Worm (Caenorhabditis elegans) whole organism, L1 larva: ENCODE measurements around the gene W02G9.3.
A peak's percentile ranks its signal among the peaks of the same experiment; 100 is the strongest.

Source experiments
- Y116A8C.19 ChIP-seq: sonication (generic microtip); optimal IDR thresholded peaks from 2 replicates; lab custom pipeline; 2016; ENCODE audit warnings: missing compliant biosample characterization, missing genetic modification characterization, borderline replicate concordance
- alr-1 ChIP-seq: fragments of 200-800 bp; sonication (Bioruptor generic); optimal IDR thresholded peaks from 2 replicates; lab custom pipeline; 2018; ENCODE audit warnings: borderline replicate concordance, mild to moderate bottlenecking, missing genetic modification characterization, missing compliant biosample characterization
- aly-2 ChIP-seq: fragments of 150-350 bp; optimal IDR thresholded peaks from 2 replicates; lab custom pipeline; 2014; ENCODE audit warnings: missing biosample characterization, missing genetic modification characterization
- blmp-1 ChIP-seq: fragments of 150-350 bp; optimal IDR thresholded peaks from 2 replicates; lab custom pipeline; 2014; ENCODE audit warnings: missing biosample characterization, missing genetic modification characterization
- ceh-8 ChIP-seq: fragments of 200-800 bp; sonication (Bioruptor generic); optimal IDR thresholded peaks from 2 replicates; lab custom pipeline; 2018; ENCODE audit warnings: mild to moderate bottlenecking, missing genetic modification characterization, moderate library complexity, missing compliant biosample characterization
- ceh-82 ChIP-seq, 3 experiments: fragments of 150-350 bp in 1 of 3; sonication (generic microtip) in 2 of 3; optimal IDR thresholded peaks; 2 replicates each; lab custom pipeline; 2014 to 2017; ENCODE audit warnings: missing biosample characterization in 3 of 3, missing genetic modification characterization in 3 of 3
- ces-1 ChIP-seq: fragments of 150-350 bp; optimal IDR thresholded peaks from 2 replicates; lab custom pipeline; 2014; ENCODE audit warnings: missing biosample characterization, missing genetic modification reagents, missing genetic modification characterization
- dpl-1 ChIP-seq, 3 experiments: fragments of 150-350 bp in 2 of 3; sonication (generic microtip) in 1 of 3; optimal IDR thresholded peaks; 2 replicates each; lab custom pipeline; 2014 to 2017; ENCODE audit warnings: missing biosample characterization in 3 of 3, missing genetic modification characterization in 3 of 3, missing genetic modification reagents in 3 of 3
- efl-1 ChIP-seq, 4 experiments: fragments of 150-350 bp; optimal IDR thresholded peaks in 3 of 4; peaks in 1 of 4; 1 replicate in 1 of 4; 2 replicates in 3 of 4; lab custom pipeline; 2014; ENCODE audit warnings: missing biosample characterization in 2 of 4, missing genetic modification characterization in 2 of 4, missing genetic modification reagents in 2 of 4
- efl-3 ChIP-seq: fragments of 200-800 bp; sonication (Bioruptor generic); optimal IDR thresholded peaks from 2 replicates; lab custom pipeline; 2018; ENCODE audit warnings: mild to moderate bottlenecking, missing genetic modification characterization, missing compliant biosample characterization
- elt-3 ChIP-seq, 6 experiments: fragments of 150-350 bp in 1 of 6; sonication (generic microtip); optimal IDR thresholded peaks; 2 replicates each; lab custom pipeline; 2017 to 2018; ENCODE audit warnings: missing biosample characterization in 6 of 6, missing genetic modification characterization in 6 of 6, inconsistent platforms in 1 of 6
- ets-5 ChIP-seq: fragments of 200-800 bp; sonication (Bioruptor generic); IDR thresholded peaks from 2 replicates; pipeline ENCODE4 v1.3.6; 2022; ENCODE audit warnings: missing genetic modification characterization, missing compliant biosample characterization
- fkh-10 ChIP-seq: sonication (generic microtip); optimal IDR thresholded peaks from 2 replicates; lab custom pipeline; 2017; ENCODE audit warnings: missing biosample characterization, missing genetic modification reagents, missing genetic modification characterization
- fos-1 ChIP-seq: fragments of 150-350 bp; optimal IDR thresholded peaks from 2 replicates; lab custom pipeline; 2014; ENCODE audit warnings: missing biosample characterization, missing genetic modification characterization
- grh-1 ChIP-seq: fragments of 200-800 bp; sonication (Bioruptor generic); IDR thresholded peaks from 2 replicates; pipeline ENCODE4 v1.3.6; 2022; ENCODE audit warnings: missing genetic modification reagents, missing genetic modification characterization, missing compliant biosample characterization
- hlh-17 ChIP-seq: fragments of 200-800 bp; sonication (Bioruptor generic); optimal IDR thresholded peaks from 2 replicates; lab custom pipeline; 2018; ENCODE audit warnings: missing genetic modification characterization, mild to moderate bottlenecking, missing compliant biosample characterization, moderate library complexity, borderline replicate concordance
- isw-1 ChIP-seq: fragments of 200-800 bp; sonication (Bioruptor generic); IDR thresholded peaks from 2 replicates; pipeline ENCODE4 v1.3.6; 2022; ENCODE audit warnings: missing genetic modification characterization, missing compliant biosample characterization
- jun-1 ChIP-seq: fragments of 150-350 bp; optimal IDR thresholded peaks from 2 replicates; lab custom pipeline; 2014; ENCODE audit warnings: missing biosample characterization, missing genetic modification reagents, missing genetic modification characterization
- lin-14 ChIP-seq: fragments of 200-800 bp; sonication (Bioruptor generic); optimal IDR thresholded peaks from 2 replicates; lab custom pipeline; 2018; ENCODE audit warnings: mild to moderate bottlenecking, missing genetic modification characterization, moderate library complexity, missing compliant biosample characterization
- lin-15B ChIP-seq: fragments of 150-350 bp; sonication (generic microtip); optimal IDR thresholded peaks from 3 replicates; lab custom pipeline; 2014; ENCODE audit warnings: missing biosample characterization, missing genetic modification characterization
- lin-39 ChIP-seq: fragments of 150-350 bp; optimal IDR thresholded peaks from 2 replicates; lab custom pipeline; 2014; ENCODE audit warnings: missing biosample characterization, missing genetic modification reagents, missing genetic modification characterization
- lir-3 ChIP-seq: sonication (generic microtip); optimal IDR thresholded peaks from 2 replicates; lab custom pipeline; 2016; ENCODE audit warnings: mild to moderate bottlenecking, missing genetic modification characterization, moderate library complexity, missing compliant biosample characterization; ENCODE audit not compliant: poor library complexity
- nhr-11 ChIP-seq: fragments of 150-350 bp; optimal IDR thresholded peaks from 2 replicates; lab custom pipeline; 2014; ENCODE audit warnings: missing biosample characterization, missing genetic modification characterization
- nhr-20 ChIP-seq: sonication (generic microtip); optimal IDR thresholded peaks from 2 replicates; lab custom pipeline; 2016; ENCODE audit warnings: mild to moderate bottlenecking, missing genetic modification characterization, missing compliant biosample characterization
- nhr-28 ChIP-seq: fragments of 150-350 bp; optimal IDR thresholded peaks from 2 replicates; lab custom pipeline; 2014; ENCODE audit warnings: missing biosample characterization, missing genetic modification characterization
- nhr-47 ChIP-seq: sonication (generic microtip); optimal IDR thresholded peaks from 2 replicates; lab custom pipeline; 2016; ENCODE audit warnings: mild to moderate bottlenecking, missing genetic modification characterization, moderate library complexity, missing compliant biosample characterization
- nhr-76 ChIP-seq: sonication (generic microtip); optimal IDR thresholded peaks from 2 replicates; lab custom pipeline; 2017; ENCODE audit warnings: missing biosample characterization, missing genetic modification characterization
- pax-3 ChIP-seq: fragments of 200-800 bp; sonication (Bioruptor generic); optimal IDR thresholded peaks from 2 replicates; lab custom pipeline; 2018; ENCODE audit warnings: mild to moderate bottlenecking, missing genetic modification characterization, moderate library complexity, missing compliant biosample characterization
- snpc-4 ChIP-seq: fragments of 150-350 bp; optimal IDR thresholded peaks from 2 replicates; lab custom pipeline; 2014; ENCODE audit warnings: missing biosample characterization, missing genetic modification characterization
- sptf-1 ChIP-seq: fragments of 150-350 bp; optimal IDR thresholded peaks from 2 replicates; lab custom pipeline; 2014; ENCODE audit warnings: missing biosample characterization, missing genetic modification characterization
- sup-37 ChIP-seq: fragments of 200-800 bp; sonication (Bioruptor generic); optimal IDR thresholded peaks from 2 replicates; lab custom pipeline; 2018; ENCODE audit warnings: mild to moderate bottlenecking, missing genetic modification characterization, missing compliant biosample characterization
- swsn-7 ChIP-seq: sonication (generic microtip); optimal IDR thresholded peaks from 2 replicates; lab custom pipeline; 2016; ENCODE audit warnings: missing genetic modification characterization, missing compliant biosample characterization
- tbx-2 ChIP-seq: sonication (generic microtip); optimal IDR thresholded peaks from 2 replicates; lab custom pipeline; 2016; ENCODE audit warnings: missing genetic modification characterization, missing compliant biosample characterization
- tlp-1 ChIP-seq: fragments of 150-350 bp; optimal IDR thresholded peaks from 2 replicates; lab custom pipeline; 2014; ENCODE audit warnings: missing biosample characterization, missing genetic modification characterization
- unc-30 ChIP-seq: sonication (generic microtip); optimal IDR thresholded peaks from 2 replicates; lab custom pipeline; 2017; ENCODE audit warnings: missing biosample characterization, missing genetic modification characterization
- unc-86 ChIP-seq: sonication (generic microtip); optimal IDR thresholded peaks from 2 replicates; lab custom pipeline; 2016; ENCODE audit warnings: missing genetic modification characterization, missing compliant biosample characterization
- zip-4 ChIP-seq: fragments of 200-800 bp; sonication (Bioruptor generic); optimal IDR thresholded peaks from 2 replicates; lab custom pipeline; 2018; ENCODE audit warnings: mild to moderate bottlenecking, missing genetic modification characterization, moderate library complexity, missing compliant biosample characterization
- ztf-11 ChIP-seq, 2 experiments: sonication (generic microtip); optimal IDR thresholded peaks; 2 replicates each; lab custom pipeline; 2016 to 2017; ENCODE audit warnings: missing genetic modification characterization in 2 of 2, missing biosample characterization in 1 of 2, missing compliant biosample characterization in 1 of 2

The W02G9.3 gene

DNA sequence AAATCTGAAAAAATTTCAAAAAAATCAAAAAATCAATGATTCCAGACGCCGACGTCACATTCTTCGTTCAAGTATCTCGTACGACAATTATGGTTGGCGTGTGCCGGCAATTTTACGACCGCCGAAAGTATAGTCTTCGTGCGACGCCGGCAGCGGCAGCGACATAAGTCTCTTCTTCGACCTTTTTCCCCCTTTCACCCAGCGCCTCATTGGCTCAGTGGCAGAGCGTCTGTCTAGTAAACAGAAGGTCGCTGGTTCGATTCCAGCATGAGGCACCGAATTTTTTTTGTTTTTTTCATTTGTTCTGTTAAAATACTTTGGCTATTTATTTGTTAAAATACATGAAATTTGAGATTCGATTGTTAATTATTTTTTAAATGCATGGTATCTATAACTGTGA, 1.0 kb downstream of the W02G9.3 start (continued):
- TF ChIP-seq nhr-76 (tag; lab: Kevin White, UChicago), result no peak
- TF ChIP-seq lin-15B (tag; lab: Kevin White, UChicago), result no peak
- TF ChIP-seq zip-4 (GFP tag; lab: Kevin White, UChicago), result no peak
- TF ChIP-seq hlh-17, result no peak
- TF ChIP-seq Y116A8C.19 (tag; lab: Kevin White, UChicago), result no peak
- TF ChIP-seq isw-1, result no peak
- TF ChIP-seq nhr-20, result peak; percentile 59
- no peak for TF ChIP-seq fos-1 (tag; lab: Kevin White, UChicago)
- peak; percentile 33 for TF ChIP-seq swsn-7 (tag; lab: Kevin White, UChicago)
- TF ChIP-seq pax-3, result no peak
- no peak for TF ChIP-seq unc-30
- no peak for TF ChIP-seq tlp-1 (tag; lab: Kevin White, UChicago)
- TF ChIP-seq lir-3, result no peak
- TF ChIP-seq ets-5 (GFP tag; lab: Robert Waterston, UW), result no peak
- peak; percentile 29 for TF ChIP-seq jun-1 (tag; lab: Kevin White, UChicago)

DNA sequence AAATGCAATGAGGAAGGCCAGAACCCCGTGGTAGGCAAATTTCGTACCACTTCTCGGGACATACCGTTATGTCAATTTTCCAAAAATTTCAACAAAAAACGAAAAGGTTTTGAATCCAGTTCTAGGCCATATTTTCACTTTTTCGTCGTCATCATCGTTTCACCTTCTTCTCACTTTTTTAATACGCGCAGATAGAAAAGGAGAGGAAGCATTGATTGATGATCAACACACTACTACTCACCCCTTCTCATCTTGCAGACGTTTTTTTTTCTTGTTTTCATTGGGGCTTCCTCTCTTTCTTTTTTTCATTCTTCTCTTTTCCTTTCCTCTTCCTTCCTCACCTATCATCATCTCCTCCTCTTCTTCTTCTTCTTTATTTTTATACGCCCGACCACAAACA, 2.9 kb downstream of the W02G9.3 start:
- TF ChIP-seq isw-1 (no peak), jun-1 (tag; lab: Kevin White, UChicago) (no peak), alr-1 (tag; lab: Kevin White, UChicago) (no peak), blmp-1 (peak; percentile 93), lin-39 (tag; lab: Kevin White, UChicago) (no peak), ceh-82 (tag; optimal IDR thresholded peaks at IDR 0.05; lab: Kevin White, UChicago) (no peak), dpl-1 (GFP tag; optimal IDR thresholded peaks at IDR 0.05; lab: Kevin White, UChicago) (no peak), nhr-11 (tag; lab: Kevin White, UChicago) (no peak), efl-1 (optimal IDR thresholded peaks at IDR 0.05; lab: Kevin White, UChicago) (no peak), efl-1 (GFP tag; optimal IDR thresholded peaks at IDR 0.05 in 1 of 2; lab: Kevin White, UChicago) (peak in 1 of 2 experiments; percentile 50), aly-2 (tag; lab: Kevin White, UChicago) (no peak), nhr-20 (no peak), fkh-10 (GFP tag; lab: Kevin White, UChicago) (no peak), unc-86 (tag; lab: Kevin White, UChicago) (no peak), sup-37 (GFP tag; lab: Kevin White, UChicago) (no peak)

DNA sequence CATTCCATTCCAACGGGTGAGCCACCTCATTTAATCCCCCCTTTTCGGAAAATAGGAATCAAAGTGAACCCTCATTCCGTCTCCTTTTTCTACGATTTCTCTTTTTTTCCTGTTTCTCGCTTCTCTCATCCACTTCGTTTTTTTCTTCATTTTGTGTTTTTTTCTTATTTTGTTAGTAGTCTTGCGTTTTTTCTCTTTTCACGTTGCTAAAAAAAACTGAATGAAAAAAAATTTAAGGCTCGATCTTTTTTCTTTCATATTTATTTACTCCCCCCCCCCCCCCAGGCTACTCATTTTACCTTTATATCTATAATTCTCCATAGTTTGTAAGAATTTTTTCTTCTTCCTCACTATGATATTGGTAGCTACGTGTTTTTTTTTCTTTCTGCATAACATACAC, 4.9 kb downstream of the W02G9.3 start:
- TF ChIP-seq efl-3 (GFP tag; lab: Kevin White, UChicago) (no peak), sptf-1 (tag; lab: Kevin White, UChicago) (no peak), nhr-28 (tag; lab: Kevin White, UChicago) (no peak), nhr-11 (tag; lab: Kevin White, UChicago) (no peak), sup-37 (GFP tag; lab: Kevin White, UChicago) (no peak), nhr-20 (no peak), snpc-4 (tag; lab: Kevin White, UChicago) (no peak), grh-1 (GFP tag; lab: Robert Waterston, UW) (no peak), ceh-8 (GFP tag; lab: Kevin White, UChicago) (no peak), elt-3 (tag; optimal IDR thresholded peaks at IDR 0.05; lab: Kevin White, UChicago) (no peak), unc-86 (tag; lab: Kevin White, UChicago) (no peak), tbx-2 (tag; lab: Kevin White, UChicago) (no peak), fos-1 (tag; lab: Kevin White, UChicago) (no peak), lin-14 (GFP tag; lab: Kevin White, UChicago) (no peak), ztf-11 (tag; optimal IDR thresholded peaks at IDR 0.05; lab: Kevin White, UChicago) (no peak), jun-1 (tag; lab: Kevin White, UChicago) (no peak), ces-1 (no peak), nhr-47 (tag; lab: Kevin White, UChicago) (no peak)
